Fruit fly (Drosophila melanogaster): ENCODE results near the gene Fadd.

The Fadd gene

dm6 chr3R:22018777-22019420, 15.4 kb upstream of the Fadd start, which contains the start of gene Idh3b (continued):
- TF ChIP-seq Ets97D (GFP tag; optimal IDR thresholded peaks at IDR 0.05) (peak; percentile 89), CG2120 (GFP tag; optimal IDR thresholded peaks at IDR 0.05) (peak; percentile 82), unpg (GFP tag; optimal IDR thresholded peaks at IDR 0.05) (no peak), CG8478 (optimal IDR thresholded peaks at IDR 0.05) (no peak), CG6254 (GFP tag; optimal IDR thresholded peaks at IDR 0.05) (no peak), gem (tag; optimal IDR thresholded peaks at IDR 0.05) (no peak), NC2β (GFP tag; optimal IDR thresholded peaks at IDR 0.05) (no peak), Atf-2 (GFP tag; optimal IDR thresholded peaks at IDR 0.05) (peak; percentile 12), CG17612 (GFP tag; IDR thresholded peaks at IDR 0.05) (no peak), Lim3 (GFP tag; IDR thresholded peaks at IDR 0.05) (no peak), CG15269 (tag; optimal IDR thresholded peaks at IDR 0.05) (no peak), Sry-β (GFP tag; optimal IDR thresholded peaks at IDR 0.05) (no peak), sc (optimal IDR thresholded peaks at IDR 0.05) (no peak), sc (GFP tag; optimal IDR thresholded peaks at IDR 0.05) (no peak), chn (GFP tag; optimal IDR thresholded peaks at IDR 0.05) (peak; percentile 74), CG17568 (GFP tag; optimal IDR thresholded peaks at IDR 0.05) (no peak), CG4282 (GFP tag; optimal IDR thresholded peaks at IDR 0.05) (peak; percentile 26), CG3281 (GFP tag; optimal IDR thresholded peaks at IDR 0.05) (no peak), CG7271 (tag; optimal IDR thresholded peaks at IDR 0.05) (no peak), fd64A (GFP tag; optimal IDR thresholded peaks at IDR 0.05) (no peak), Xrp1 (GFP tag; IDR thresholded peaks at IDR 0.05) (peak; percentile 74), Taf1 (GFP tag; IDR thresholded peaks at IDR 0.05) (no peak), CG9797 (GFP tag; optimal IDR thresholded peaks at IDR 0.05) (peak; percentile 70), CG18476 (GFP tag; optimal IDR thresholded peaks at IDR 0.05) (peak; percentile 27), CG14860 (GFP tag; IDR thresholded peaks at IDR 0.05; ENCODE audit: partially characterized antibody) (peak; percentile 75), CG8944 (GFP tag; optimal IDR thresholded peaks at IDR 0.05) (peak; percentile 62), CG13123 (GFP tag; optimal IDR thresholded peaks at IDR 0.05) (no peak), CG10431 (GFP tag; optimal IDR thresholded peaks at IDR 0.05) (no peak), h (optimal IDR thresholded peaks at IDR 0.05) (no peak), zen2 (GFP tag; IDR thresholded peaks at IDR 0.05; ENCODE audit: partially characterized antibody) (peak; percentile 94), pho (GFP tag; optimal IDR thresholded peaks at IDR 0.05) (peak; percentile 56), ERR (GFP tag; optimal IDR thresholded peaks at IDR 0.05) (peak; percentile 30), slp2 (GFP tag; optimal IDR thresholded peaks at IDR 0.05) (peak; percentile 18), MTF-1 (GFP tag; optimal IDR thresholded peaks at IDR 0.05; ENCODE audit: borderline replicate concordance) (no peak), rib (GFP tag; IDR thresholded peaks at IDR 0.05) (0 out of 2 replicates have a peak, but pooled peaks have one; percentile 57), CG2889 (GFP tag; IDR thresholded peaks at IDR 0.05) (no peak), Rfx (GFP tag; IDR thresholded peaks at IDR 0.05) (no peak), Optix (GFP tag; IDR thresholded peaks at IDR 0.05) (no peak), nmo (GFP tag; optimal IDR thresholded peaks at IDR 0.05) (no peak), CG12769 (tag; optimal IDR thresholded peaks at IDR 0.05) (no peak), sens-2 (GFP tag; IDR thresholded peaks at IDR 0.05) (no peak), ham (GFP tag; IDR thresholded peaks at IDR 0.05) (no peak), CG17802 (tag; optimal IDR thresholded peaks at IDR 0.05) (no peak), CG4730 (GFP tag; IDR thresholded peaks at IDR 0.05) (no peak), H15 (GFP tag; IDR thresholded peaks at IDR 0.05) (no peak; the same call in 2 of the 3 replicates), Dip3 (GFP tag; optimal IDR thresholded peaks at IDR 0.05) (peak; percentile 75), Max (GFP tag; optimal IDR thresholded peaks at IDR 0.05) (peak; percentile 63), CG5180 (GFP tag; optimal IDR thresholded peaks at IDR 0.05) (no peak), ab (GFP tag; optimal IDR thresholded peaks at IDR 0.05) (no peak), CG15073 (GFP tag; optimal IDR thresholded peaks at IDR 0.05) (no peak), esg (GFP tag; conservative IDR thresholded peaks at IDR 0.05) (no peak), grau (tag; optimal IDR thresholded peaks at IDR 0.05) (no peak)

Measured in whole organism, embryonic.